Fruit fly (Drosophila melanogaster) whole organism, prepupa: ENCODE data around the gene Elo68beta.
A peak's percentile ranks its signal among the peaks of the same experiment; 100 is the strongest.

ENCODE experiments used
- CG10669 ChIP-seq: fragments of 200-800 bp; sonication (Bioruptor generic); optimal IDR thresholded peaks from 3 replicates; lab custom pipeline; 2018; ENCODE audit warnings: missing biosample characterization, mild to moderate bottlenecking, missing genetic modification characterization, moderate library complexity
- CG11762 ChIP-seq: fragments of 200-800 bp; sonication (Bioruptor generic); optimal IDR thresholded peaks from 3 replicates; lab custom pipeline; 2016; ENCODE audit warnings: missing biosample characterization, missing genetic modification characterization; ENCODE audit not compliant: insufficient read depth
- CG11902 ChIP-seq: fragments of 200-800 bp; sonication (Bioruptor generic); optimal IDR thresholded peaks from 3 replicates; lab custom pipeline; 2016; ENCODE audit warnings: missing biosample characterization, missing genetic modification characterization
- CG15336 ChIP-seq: fragments of 200-800 bp; sonication (Bioruptor generic); IDR thresholded peaks from 2 replicates; pipeline ENCODE4 v1.3.6; 2022; ENCODE audit warnings: missing biosample characterization, missing genetic modification characterization
- CG1621 ChIP-seq: fragments of 200-800 bp; sonication (Bioruptor generic); optimal IDR thresholded peaks from 3 replicates; lab custom pipeline; 2018; ENCODE audit warnings: missing biosample characterization, mild to moderate bottlenecking, missing genetic modification characterization
- CG31627 ChIP-seq: fragments of 200-800 bp; sonication (Bioruptor generic); optimal IDR thresholded peaks from 3 replicates; lab custom pipeline; 2016; ENCODE audit warnings: missing biosample characterization, missing genetic modification characterization
- CG6276 ChIP-seq: fragments of 200-800 bp; sonication (Bioruptor generic); optimal IDR thresholded peaks from 2 replicates; lab custom pipeline; 2017; ENCODE audit warnings: missing biosample characterization, mild to moderate bottlenecking, missing genetic modification characterization
- CG6808 ChIP-seq: fragments of 200-800 bp; sonication (Bioruptor generic); optimal IDR thresholded peaks from 3 replicates; lab custom pipeline; 2017; ENCODE audit warnings: missing biosample characterization, missing genetic modification characterization, mild to moderate bottlenecking, moderate library complexity, missing genetic modification reagents
- CG6854 ChIP-seq: fragments of 200-800 bp; sonication (Bioruptor generic); optimal IDR thresholded peaks from 2 replicates; lab custom pipeline; 2017; ENCODE audit warnings: missing biosample characterization, mild to moderate bottlenecking, missing genetic modification characterization
- CG7368 ChIP-seq: fragments of 200-800 bp; sonication (Bioruptor generic); optimal IDR thresholded peaks from 3 replicates; lab custom pipeline; 2016; ENCODE audit warnings: missing biosample characterization, missing genetic modification characterization
- CG8119 ChIP-seq: fragments of 200-800 bp; sonication (Bioruptor generic); IDR thresholded peaks from 3 replicates; pipeline ENCODE4 v1.3.6; 2022; ENCODE audit warnings: missing biosample characterization, missing genetic modification characterization
- CG8319 ChIP-seq: fragments of 200-800 bp; sonication (Bioruptor generic); optimal IDR thresholded peaks from 3 replicates; lab custom pipeline; 2016; ENCODE audit warnings: missing biosample characterization, missing genetic modification characterization
- CG8632 ChIP-seq: fragments of 200-800 bp; sonication (Bioruptor generic); optimal IDR thresholded peaks from 3 replicates; lab custom pipeline; 2016; ENCODE audit warnings: missing biosample characterization, missing genetic modification characterization
- CG9139 ChIP-seq: fragments of 200-800 bp; sonication (Bioruptor generic); optimal IDR thresholded peaks from 3 replicates; lab custom pipeline; 2017; ENCODE audit warnings: missing biosample characterization, mild to moderate bottlenecking, missing genetic modification characterization
- Eip78C ChIP-seq: fragments of 200-800 bp; sonication (Bioruptor generic); peaks from one replicate; lab custom pipeline; 2016; ENCODE audit warnings: missing biosample characterization, missing genetic modification characterization
- Eip93F ChIP-seq: fragments of 200-800 bp; sonication (Bioruptor generic); optimal IDR thresholded peaks from 2 replicates; lab custom pipeline; 2016; ENCODE audit warnings: missing biosample characterization, mild to moderate bottlenecking, missing genetic modification characterization
- Ets21C ChIP-seq: fragments of 200-800 bp; sonication (Bioruptor generic); optimal IDR thresholded peaks from 3 replicates; lab custom pipeline; 2016; ENCODE audit warnings: missing biosample characterization, missing genetic modification characterization
- Hr38 ChIP-seq: sonication (Bioruptor generic); optimal IDR thresholded peaks from 2 replicates; lab custom pipeline; 2016; ENCODE audit warnings: missing biosample characterization, missing genetic modification characterization
- Hr4 ChIP-seq: fragments of 200-800 bp; sonication (Bioruptor generic); optimal IDR thresholded peaks from 3 replicates; lab custom pipeline; 2016; ENCODE audit warnings: missing biosample characterization, missing genetic modification characterization
- Lpt ChIP-seq: fragments of 200-800 bp; sonication (Bioruptor generic); optimal IDR thresholded peaks from 3 replicates; lab custom pipeline; 2016; ENCODE audit warnings: missing biosample characterization, missing genetic modification characterization
- Met ChIP-seq: fragments of 200-800 bp; sonication (Bioruptor generic); optimal IDR thresholded peaks from 3 replicates; lab custom pipeline; 2016; ENCODE audit warnings: missing biosample characterization, missing genetic modification characterization
- OdsH ChIP-seq: fragments of 200-800 bp; sonication (Bioruptor generic); optimal IDR thresholded peaks from 3 replicates; lab custom pipeline; 2016; ENCODE audit warnings: missing biosample characterization, missing genetic modification characterization
- Sox15 ChIP-seq: fragments of 200-800 bp; sonication (Bioruptor generic); optimal IDR thresholded peaks from 3 replicates; lab custom pipeline; 2016; ENCODE audit warnings: missing biosample characterization, missing genetic modification characterization
- dsx ChIP-seq: fragments of 200-800 bp; optimal IDR thresholded peaks from 3 replicates; lab custom pipeline; 2019; ENCODE audit warnings: missing biosample characterization, mild to moderate bottlenecking, missing genetic modification characterization, moderate library complexity; ENCODE audit not compliant: poor library complexity, severe bottlenecking
- eg ChIP-seq: fragments of 200-800 bp; sonication (Bioruptor generic); IDR thresholded peaks from 3 replicates; pipeline ENCODE4 v1.3.6; 2022; ENCODE audit warnings: missing biosample characterization, missing genetic modification characterization
- pdm3 ChIP-seq: fragments of 200-800 bp; sonication (Bioruptor generic); optimal IDR thresholded peaks from 3 replicates; lab custom pipeline; 2016; ENCODE audit warnings: missing biosample characterization, missing genetic modification characterization
- salr ChIP-seq, 2 experiments: fragments of 200-800 bp; sonication (Bioruptor generic); optimal IDR thresholded peaks; 3 replicates each; lab custom pipeline; 2016 to 2018; ENCODE audit warnings: missing biosample characterization in 2 of 2, missing genetic modification characterization in 2 of 2, mild to moderate bottlenecking in 1 of 2
- ss ChIP-seq, 2 experiments: fragments of 200-800 bp; sonication (Bioruptor generic); optimal IDR thresholded peaks; 2 replicates in 1 of 2; 3 replicates in 1 of 2; lab custom pipeline; 2017 to 2018; ENCODE audit warnings: mild to moderate bottlenecking in 2 of 2, missing biosample characterization in 2 of 2, missing genetic modification characterization in 2 of 2, moderate library complexity in 1 of 2
- topi ChIP-seq: fragments of 200-800 bp; sonication (Bioruptor generic); optimal IDR thresholded peaks from 3 replicates; lab custom pipeline; 2016; ENCODE audit warnings: missing biosample characterization, missing genetic modification characterization

The Elo68beta gene

DNA sequence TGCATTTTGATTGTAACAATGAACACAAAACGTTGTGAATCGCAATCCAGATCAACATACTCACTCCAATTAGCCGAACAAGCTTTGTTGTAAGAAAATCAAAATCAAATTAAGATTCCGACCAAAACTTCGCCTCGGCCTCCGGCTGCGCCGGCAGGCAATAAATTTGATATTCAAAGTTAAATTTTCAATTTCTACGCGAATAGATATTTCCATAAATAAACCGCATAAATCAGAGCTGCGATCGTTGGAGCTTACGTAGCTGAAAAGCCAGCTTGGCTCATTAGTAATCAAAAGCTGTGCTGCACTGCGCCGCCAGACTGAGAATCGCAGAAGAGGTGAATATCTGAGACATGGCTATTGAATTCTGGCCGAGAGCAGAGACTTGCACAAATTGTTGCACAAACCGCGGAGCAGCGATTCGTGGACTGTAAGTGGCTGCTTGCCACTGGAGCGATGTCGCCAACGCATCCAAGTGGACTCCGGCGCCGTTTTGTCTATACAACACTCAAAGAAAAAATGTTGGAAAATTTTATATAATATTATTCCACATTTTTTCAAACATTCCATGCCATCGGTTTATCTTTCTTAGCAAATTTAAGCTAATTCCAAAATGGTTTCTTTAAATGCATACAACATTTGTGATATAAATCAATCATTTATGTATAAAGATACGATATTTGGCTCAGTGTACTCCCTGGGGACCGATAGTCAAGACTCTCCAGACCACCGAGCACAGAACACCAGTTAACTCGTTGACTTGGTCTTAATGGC lies 47.2 kb upstream of the Elo68beta start (continued):
- TF ChIP-seq dsx (GFP tag; lab: Kevin White, UChicago) = peak; percentile 82
- peak; percentile 85 for TF ChIP-seq CG10669 (GFP tag; lab: Kevin White, UChicago)
- no peak for TF ChIP-seq CG8319 (GFP tag; lab: Kevin White, UChicago)
- peak; percentile 27 for TF ChIP-seq CG7368 (GFP tag; lab: Kevin White, UChicago)
- TF ChIP-seq Eip78C = peak; percentile 84
- no peak for TF ChIP-seq Ets21C
- peak; percentile 41 for TF ChIP-seq CG11762
- TF ChIP-seq CG1621 (tag; lab: Kevin White, UChicago) = peak; percentile 60
- no peak for TF ChIP-seq topi

DNA sequence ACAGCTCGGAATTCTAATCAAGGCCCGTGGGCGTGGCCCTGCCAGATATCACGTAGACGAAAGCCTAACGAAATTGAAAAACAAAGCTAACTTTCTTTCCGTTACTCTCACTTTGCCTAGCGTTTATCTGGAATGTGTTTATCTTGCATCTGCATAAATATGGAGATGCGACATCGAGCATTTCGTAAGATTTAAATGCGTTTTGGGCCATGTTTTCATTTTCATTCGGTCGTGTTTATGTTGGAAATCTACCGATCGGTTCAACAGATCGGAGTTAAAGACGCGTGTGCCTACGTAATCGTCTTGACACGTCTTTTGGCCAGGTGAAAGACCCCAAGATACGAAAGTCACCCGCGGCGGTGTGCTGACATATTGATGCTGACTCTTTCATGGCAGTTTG lies 46.2 kb upstream of the Elo68beta start:
- no peak for TF ChIP-seq CG31627 (GFP tag; lab: Kevin White, UChicago)
- no peak for TF ChIP-seq Hr4
- TF ChIP-seq pdm3 (GFP tag; lab: Kevin White, UChicago) = no peak
- no peak for TF ChIP-seq OdsH (GFP tag; lab: Kevin White, UChicago)
- TF ChIP-seq dsx (GFP tag; lab: Kevin White, UChicago) = no peak
- no peak for TF ChIP-seq CG6854
- no peak for TF ChIP-seq Hr38 (GFP tag; lab: Kevin White, UChicago)
- no peak for TF ChIP-seq Eip93F (GFP tag; lab: Kevin White, UChicago)

DNA sequence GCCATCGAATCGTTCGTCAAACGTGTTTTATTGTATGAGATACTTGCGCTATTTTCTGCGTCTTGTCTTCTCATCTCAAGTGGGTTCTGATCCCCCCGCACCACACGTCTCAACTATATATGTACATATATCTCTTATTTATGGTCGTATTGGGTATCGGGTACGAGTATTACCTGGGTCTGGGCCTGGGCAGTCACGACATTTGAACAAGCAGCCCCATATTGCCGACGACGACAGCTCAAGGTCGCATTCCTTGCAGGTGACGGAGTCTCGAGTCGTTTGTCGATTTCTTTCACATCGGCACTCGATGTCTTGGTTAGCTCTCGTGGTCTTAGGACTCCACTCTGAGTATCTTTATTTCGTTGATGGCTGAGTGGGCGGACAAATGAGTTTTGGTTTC lies 43.6 kb upstream of the Elo68beta start:
- TF ChIP-seq Sox15 (GFP tag; lab: Kevin White, UChicago) = no peak
- peak in 1 of 2 experiments; percentile 32 for TF ChIP-seq ss (GFP tag; optimal IDR thresholded peaks at IDR 0.05; lab: Kevin White, UChicago)

DNA sequence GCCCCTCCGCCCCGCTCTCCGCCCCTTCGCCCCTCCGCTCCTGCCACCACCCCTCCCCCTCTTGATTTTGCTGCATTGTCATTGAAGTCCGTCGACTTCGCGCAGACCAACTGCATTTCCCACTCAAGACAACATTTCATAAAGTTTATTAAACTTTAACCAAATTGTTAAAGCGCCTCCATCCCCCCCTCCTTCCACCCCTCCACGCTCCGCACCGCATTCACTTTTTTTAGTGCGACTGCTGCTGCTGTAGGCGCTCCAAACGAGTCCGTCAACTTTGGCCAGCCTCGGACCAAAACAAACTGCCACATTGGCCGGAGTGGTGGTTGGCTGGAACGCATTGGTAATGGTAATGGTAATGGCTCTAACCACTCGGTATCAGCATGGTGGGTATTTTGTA lies 37.4 kb upstream of the Elo68beta start:
- TF ChIP-seq CG6276 (GFP tag; lab: Kevin White, UChicago) = peak; percentile 37
- TF ChIP-seq CG11902 (GFP tag; lab: Kevin White, UChicago) = no peak
- no peak for TF ChIP-seq CG8632 (GFP tag; lab: Kevin White, UChicago)
- peak; percentile 57; the same call in 1 of the 3 replicates for TF ChIP-seq eg
- TF ChIP-seq salr (GFP tag; optimal IDR thresholded peaks at IDR 0.05; lab: Kevin White, UChicago) = no peak
- TF ChIP-seq CG1621 (tag; lab: Kevin White, UChicago) = no peak
- peak; percentile 25; the same call in 1 of the 3 replicates for TF ChIP-seq CG8119
- TF ChIP-seq Lpt (GFP tag; lab: Kevin White, UChicago) = peak; percentile 54
- TF ChIP-seq Met (GFP tag; lab: Kevin White, UChicago) = no peak
- no peak for TF ChIP-seq CG10669 (GFP tag; lab: Kevin White, UChicago)
- TF ChIP-seq, all 60 proteins: peak for 4

DNA sequence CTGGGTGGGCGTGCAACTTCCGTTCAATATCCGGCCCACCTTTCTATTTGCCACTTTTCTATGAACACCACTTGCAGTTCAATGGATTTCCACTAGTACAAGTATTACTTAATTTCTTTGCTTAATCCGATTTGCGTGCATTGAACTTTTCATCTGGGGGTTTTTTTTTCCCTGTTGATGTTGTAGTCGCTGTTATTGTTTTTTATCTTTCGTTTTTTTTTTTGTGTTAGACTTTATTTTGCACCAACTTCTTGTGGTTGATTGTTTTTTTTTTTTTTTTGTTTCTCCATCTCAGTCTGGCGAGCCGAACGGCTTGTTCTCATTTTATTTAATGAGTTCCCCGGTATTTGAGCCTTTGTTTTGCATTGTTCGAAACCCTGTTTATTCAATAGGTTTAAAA lies 34.9 kb upstream of the Elo68beta start:
- 0 out of 2 replicates have a peak, but pooled peaks have one; percentile 7 for TF ChIP-seq CG15336 (GFP tag; lab: Robert Waterston, UW)
- peak; percentile 68 for TF ChIP-seq CG6808 (GFP tag; lab: Kevin White, UChicago)
- peak; percentile 63 for TF ChIP-seq CG9139 (GFP tag; lab: Kevin White, UChicago)
- no peak for TF ChIP-seq CG31627 (GFP tag; lab: Kevin White, UChicago)
- TF ChIP-seq CG11762 = no peak
- peak; percentile 52 for TF ChIP-seq dsx (GFP tag; lab: Kevin White, UChicago)
- peak; percentile 66 to 74 for TF ChIP-seq ss (GFP tag; optimal IDR thresholded peaks at IDR 0.05; lab: Kevin White, UChicago)
- TF ChIP-seq Met (GFP tag; lab: Kevin White, UChicago) = no peak
- TF ChIP-seq CG8632 (GFP tag; lab: Kevin White, UChicago) = peak; percentile 46
- peak; percentile 70 for TF ChIP-seq Eip78C
